Worm (Caenorhabditis elegans) whole organism, late embryonic: Measurements from ENCODE around the gene C50F4.12.

ENCODE experiments used
- ama-1 ChIP-seq: fragments of 150-350 bp; optimal IDR thresholded peaks from 2 replicates; lab custom pipeline; 2014
- hlh-30 ChIP-seq: sonication (generic microtip); optimal IDR thresholded peaks from 2 replicates; lab custom pipeline; 2017; ENCODE audit warnings: antibody characterized with exemption, missing genetic modification characterization, missing compliant biosample characterization; ENCODE audit not compliant: insufficient read depth
- nhr-11 ChIP-seq: fragments of 150-350 bp; optimal IDR thresholded peaks from 2 replicates; lab custom pipeline; 2014; ENCODE audit warnings: missing biosample characterization, missing genetic modification characterization
- tbx-2 ChIP-seq: sonication (generic microtip); optimal IDR thresholded peaks from 2 replicates; lab custom pipeline; 2016; ENCODE audit warnings: missing genetic modification characterization, missing compliant biosample characterization
- unc-86 ChIP-seq: sonication (generic microtip); optimal IDR thresholded peaks from 2 replicates; lab custom pipeline; 2016; ENCODE audit warnings: missing genetic modification characterization, missing compliant biosample characterization

DNA sequence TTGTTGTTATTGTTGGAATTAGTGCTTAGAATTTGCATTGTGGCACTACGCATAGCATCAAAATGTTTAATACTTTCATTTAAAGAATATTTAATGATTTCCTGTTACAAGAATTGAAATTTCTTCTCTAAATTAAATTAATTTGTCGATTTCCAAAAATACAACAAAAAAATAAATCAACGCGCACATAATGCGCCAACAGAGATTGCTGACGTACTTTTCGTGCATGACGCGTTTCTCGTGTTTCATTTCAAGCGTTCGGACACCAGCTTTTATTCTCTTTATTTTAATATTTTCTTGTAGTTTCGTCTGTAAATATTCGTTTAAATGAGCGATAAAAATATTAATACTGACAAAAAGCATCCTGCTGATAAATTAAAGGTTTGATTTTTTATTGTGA lies 25.9 kb downstream of the C50F4.12 start, which contains the start of gene eif-2Bdelta:
- TF ChIP-seq tbx-2 (no peak), hlh-30 (tag; lab: Kevin White, UChicago) (no peak), ama-1 (lab: Kevin White, UChicago) (no peak), nhr-11 (no peak), unc-86 (tag; lab: Kevin White, UChicago) (no peak)
